Worm (Caenorhabditis elegans): ENCODE data around the gene lrr-1.
A peak's percentile ranks its signal among the peaks of the same experiment; 100 is the strongest.

lrr-1 gene

ce11 chrII:5020513-5021081 lies 15.6 kb downstream of the lrr-1 start (continued):
- TF ChIP-seq ceh-44 (GFP tag; IDR thresholded peaks at IDR 0.05) = no peak
- no peak for TF ChIP-seq zag-1 (tag; optimal IDR thresholded peaks at IDR 0.05)
- TF ChIP-seq nhr-25 (tag; optimal IDR thresholded peaks at IDR 0.05; ENCODE audit: borderline replicate concordance, insufficient read depth) = no peak
- TF ChIP-seq hlh-11 (tag; optimal IDR thresholded peaks at IDR 0.05) = peak; percentile 36
- no peak for TF ChIP-seq nhr-77 (tag; optimal IDR thresholded peaks at IDR 0.05)
- TF ChIP-seq nhr-102 (tag; optimal IDR thresholded peaks at IDR 0.05) = no peak
- 0 out of 2 replicates have a peak, but pooled peaks have one; percentile 8 for TF ChIP-seq hmg-1.1 (GFP tag; IDR thresholded peaks at IDR 0.05)
- TF ChIP-seq F37D6.2 (tag; optimal IDR thresholded peaks at IDR 0.05) = no peak
- TF ChIP-seq daf-16 (GFP tag; optimal IDR thresholded peaks at IDR 0.05) = no peak
- peak; percentile 61 for TF ChIP-seq daf-16 (tag; optimal IDR thresholded peaks at IDR 0.05)
- no peak for TF ChIP-seq dmd-8 (GFP tag; IDR thresholded peaks at IDR 0.05)
- TF ChIP-seq set-16 (GFP tag; IDR thresholded peaks at IDR 0.05) = no peak
- no peak for TF ChIP-seq Y48G9A.11 (GFP tag; IDR thresholded peaks at IDR 0.05)

DNA sequence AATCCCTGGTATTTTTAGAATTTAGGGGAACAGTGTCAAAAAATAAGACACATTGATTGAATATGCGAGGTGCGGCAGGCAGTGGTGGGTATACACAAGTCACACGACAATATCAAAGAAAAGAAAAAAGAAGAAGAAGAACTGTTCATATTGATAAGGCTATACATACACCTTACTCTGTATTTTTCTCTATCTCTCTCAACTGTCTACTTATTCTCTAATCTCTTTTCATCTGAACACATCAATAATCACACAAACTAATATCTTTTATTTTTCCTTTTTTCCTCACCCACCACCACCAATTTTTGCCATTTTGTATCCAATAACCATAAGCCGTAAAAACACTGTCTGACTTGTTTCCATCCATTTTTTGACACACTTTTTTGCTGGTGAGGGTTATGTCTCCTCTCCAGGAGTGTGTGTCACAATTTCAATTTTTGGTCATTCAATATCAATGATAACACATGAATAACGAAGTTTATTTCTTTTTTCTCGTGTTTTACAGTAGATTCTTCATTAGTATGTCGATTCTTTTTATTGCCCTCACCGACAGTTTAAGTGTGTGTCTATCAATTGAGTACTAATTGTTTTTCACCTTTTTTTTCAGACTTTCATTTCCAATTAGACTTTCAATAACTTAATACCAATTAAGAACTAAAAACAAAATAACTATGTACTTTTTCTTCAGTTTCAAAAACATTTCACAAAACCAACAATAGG lies 16.7 kb downstream of the lrr-1 start:
- peak; percentile 32 for TF ChIP-seq cey-2 (tag; optimal IDR thresholded peaks at IDR 0.05; ENCODE audit: borderline replicate concordance, insufficient read depth)
- TF ChIP-seq T20F7.1 (GFP tag; optimal IDR thresholded peaks at IDR 0.05) = peak; percentile 65
- TF ChIP-seq egl-27 (tag; optimal IDR thresholded peaks at IDR 0.05) = no peak
- TF ChIP-seq nhr-28 (tag; optimal IDR thresholded peaks at IDR 0.05) = peak; percentile 83
- no peak for TF ChIP-seq daf-16 (GFP tag; optimal IDR thresholded peaks at IDR 0.05)
- TF ChIP-seq daf-16 (tag; optimal IDR thresholded peaks at IDR 0.05) = peak; percentile 53
- TF ChIP-seq nhr-76 (tag; optimal IDR thresholded peaks at IDR 0.05) = peak; percentile 4
- TF ChIP-seq snpc-4 (tag; optimal IDR thresholded peaks at IDR 0.05) = no peak
- TF ChIP-seq mxl-3 (GFP tag; optimal IDR thresholded peaks at IDR 0.05) = peak; percentile 9
- no peak for TF ChIP-seq nhr-77 (tag; optimal IDR thresholded peaks at IDR 0.05)
- peak; percentile 62 for TF ChIP-seq hlh-30 (tag; optimal IDR thresholded peaks at IDR 0.05; ENCODE audit: insufficient read depth)
- no peak for TF ChIP-seq F44E2.7 (GFP tag; IDR thresholded peaks at IDR 0.05)
- peak in 1 of 2 experiments; percentile 25 for TF ChIP-seq lsy-2 (tag; optimal IDR thresholded peaks at IDR 0.05)
- peak; percentile 42 for TF ChIP-seq mep-1 (tag; optimal IDR thresholded peaks at IDR 0.05)
- peak; percentile 44 for TF ChIP-seq pqm-1 (tag; optimal IDR thresholded peaks at IDR 0.05)
- TF ChIP-seq D1046.2 (GFP tag; IDR thresholded peaks at IDR 0.05) = no peak
- TF ChIP-seq nhr-42 (GFP tag; IDR thresholded peaks at IDR 0.05) = no peak
- peak; percentile 82 for TF ChIP-seq hlh-11 (tag; optimal IDR thresholded peaks at IDR 0.05)
- peak; percentile 82 for TF ChIP-seq php-3 (GFP tag; IDR thresholded peaks at IDR 0.05)
- peak; percentile 60 for TF ChIP-seq nhr-10 (tag; optimal IDR thresholded peaks at IDR 0.05)
- no peak for TF ChIP-seq lin-39 (tag; optimal IDR thresholded peaks at IDR 0.05)
- peak; percentile 17 for TF ChIP-seq nhr-25 (tag; optimal IDR thresholded peaks at IDR 0.05; ENCODE audit: borderline replicate concordance, insufficient read depth)
- TF ChIP-seq mdl-1 (tag; optimal IDR thresholded peaks at IDR 0.05) = peak in 1 of 2 experiments; percentile 42
- TF ChIP-seq dmd-6 (GFP tag; IDR thresholded peaks at IDR 0.05) = peak; percentile 81
- TF ChIP-seq unc-62 (GFP tag; optimal IDR thresholded peaks at IDR 0.05 in 1 of 2) = peak in 1 of 2 experiments; percentile 88
- TF ChIP-seq unc-62 (tag; optimal IDR thresholded peaks at IDR 0.05) = no peak
- peak; percentile 25 for TF ChIP-seq nhr-48 (tag; optimal IDR thresholded peaks at IDR 0.05)
- TF ChIP-seq ceh-20 (GFP tag; IDR thresholded peaks at IDR 0.05) = no peak
- no peak for TF ChIP-seq fos-1 (tag; optimal IDR thresholded peaks at IDR 0.05)
- no peak for TF ChIP-seq F10B5.3 (tag; optimal IDR thresholded peaks at IDR 0.05)
- TF ChIP-seq lim-7 (GFP tag; IDR thresholded peaks at IDR 0.05) = no peak
- peak; percentile 54; the same call in 1 of the 2 replicates for TF ChIP-seq lin-1 (GFP tag; IDR thresholded peaks at IDR 0.05)
- TF ChIP-seq ZK546.5 (tag; optimal IDR thresholded peaks at IDR 0.05) = no peak
- peak; percentile 83 for TF ChIP-seq dve-1 (tag; optimal IDR thresholded peaks at IDR 0.05; ENCODE audit: insufficient read depth)
